Worm (Caenorhabditis elegans) whole organism, L3 larva: ENCODE measurements around the gene taf-11.3.

ENCODE experiments used
- R02D3.7 ChIP-seq: fragments of 150-350 bp; optimal IDR thresholded peaks from 2 replicates; lab custom pipeline; 2014; ENCODE audit warnings: missing biosample characterization, missing genetic modification characterization
- ZK546.5 ChIP-seq: sonication (generic microtip); optimal IDR thresholded peaks from 2 replicates; lab custom pipeline; 2017; ENCODE audit warnings: missing biosample characterization, missing genetic modification characterization
- aly-2 ChIP-seq: fragments of 150-350 bp; optimal IDR thresholded peaks from 2 replicates; lab custom pipeline; 2014; ENCODE audit warnings: missing biosample characterization, missing genetic modification characterization
- ama-1 ChIP-seq: fragments of 150-350 bp; optimal IDR thresholded peaks from 2 replicates; lab custom pipeline; 2018
- ceh-16 ChIP-seq: sonication (generic microtip); optimal IDR thresholded peaks from 2 replicates; lab custom pipeline; 2017; ENCODE audit warnings: missing biosample characterization, missing genetic modification characterization
- ceh-28 ChIP-seq: fragments of 150-350 bp; optimal IDR thresholded peaks from 2 replicates; lab custom pipeline; 2014; ENCODE audit warnings: missing biosample characterization, missing genetic modification reagents, missing genetic modification characterization
- ceh-82 ChIP-seq: fragments of 150-350 bp; optimal IDR thresholded peaks from 2 replicates; lab custom pipeline; 2014; ENCODE audit warnings: missing biosample characterization, missing genetic modification characterization
- ceh-9 ChIP-seq: sonication (generic microtip); optimal IDR thresholded peaks from 2 replicates; lab custom pipeline; 2018; ENCODE audit warnings: missing biosample characterization, missing genetic modification characterization
- daf-12 ChIP-seq: fragments of 150-350 bp; optimal IDR thresholded peaks from 2 replicates; lab custom pipeline; 2014; ENCODE audit warnings: missing biosample characterization, missing genetic modification reagents, missing genetic modification characterization
- egl-27 ChIP-seq: sonication (generic microtip); optimal IDR thresholded peaks from 4 replicates; lab custom pipeline; 2017; ENCODE audit warnings: missing biosample characterization, missing genetic modification reagents, missing genetic modification characterization
- egl-5 ChIP-seq: fragments of 150-350 bp; optimal IDR thresholded peaks from 2 replicates; lab custom pipeline; 2017; ENCODE audit warnings: missing biosample characterization, missing genetic modification reagents, missing genetic modification characterization, inconsistent platforms
- elt-1 ChIP-seq: fragments of 150-350 bp; optimal IDR thresholded peaks from 2 replicates; lab custom pipeline; 2014; ENCODE audit warnings: missing biosample characterization, missing genetic modification characterization
- elt-2 ChIP-seq: sonication (generic microtip); optimal IDR thresholded peaks from 2 replicates; lab custom pipeline; 2016; ENCODE audit warnings: missing genetic modification reagents, mild to moderate bottlenecking, missing genetic modification characterization, missing compliant biosample characterization
- elt-3 ChIP-seq, 3 experiments: fragments of 150-350 bp in 1 of 3; sonication (generic microtip) in 2 of 3; optimal IDR thresholded peaks; 2 replicates in 2 of 3; 4 replicates in 1 of 3; lab custom pipeline; 2014 to 2017; ENCODE audit warnings: missing biosample characterization in 3 of 3, missing genetic modification characterization in 3 of 3
- eor-1 ChIP-seq, 2 experiments: fragments of 150-350 bp; optimal IDR thresholded peaks; 2 replicates each; lab custom pipeline; 2014 to 2018; ENCODE audit warnings: missing biosample characterization in 2 of 2, missing genetic modification characterization in 2 of 2
- fkh-10 ChIP-seq: sonication (generic microtip); optimal IDR thresholded peaks from 2 replicates; lab custom pipeline; 2017; ENCODE audit warnings: missing biosample characterization, missing genetic modification reagents, missing genetic modification characterization
- fkh-2 ChIP-seq: fragments of 150-350 bp; optimal IDR thresholded peaks from 2 replicates; lab custom pipeline; 2014; ENCODE audit warnings: missing biosample characterization, missing genetic modification reagents, missing genetic modification characterization
- fos-1 ChIP-seq: fragments of 150-350 bp; optimal IDR thresholded peaks from 2 replicates; lab custom pipeline; 2014; ENCODE audit warnings: missing biosample characterization, missing genetic modification characterization
- hmg-11 ChIP-seq: sonication (generic microtip); optimal IDR thresholded peaks from 2 replicates; lab custom pipeline; 2016; ENCODE audit warnings: missing genetic modification characterization, missing compliant biosample characterization
- jun-1 ChIP-seq: fragments of 150-350 bp; optimal IDR thresholded peaks from 2 replicates; lab custom pipeline; 2014; ENCODE audit warnings: missing biosample characterization, missing genetic modification reagents, missing genetic modification characterization
- lin-15B ChIP-seq: fragments of 150-350 bp; optimal IDR thresholded peaks from 2 replicates; lab custom pipeline; 2014; ENCODE audit warnings: missing biosample characterization, missing genetic modification characterization
- lin-39 ChIP-seq: fragments of 150-350 bp; optimal IDR thresholded peaks from 2 replicates; lab custom pipeline; 2018; ENCODE audit warnings: missing biosample characterization, missing genetic modification reagents, missing genetic modification characterization
- lsy-12 ChIP-seq: sonication (generic microtip); optimal IDR thresholded peaks from 2 replicates; lab custom pipeline; 2016; ENCODE audit warnings: mild to moderate bottlenecking, missing genetic modification characterization, missing compliant biosample characterization
- mdl-1 ChIP-seq: fragments of 150-350 bp; optimal IDR thresholded peaks from 2 replicates; lab custom pipeline; 2014; ENCODE audit warnings: missing biosample characterization, missing genetic modification characterization
- mml-1 ChIP-seq: fragments of 150-350 bp; sonication (generic microtip); optimal IDR thresholded peaks from 3 replicates; lab custom pipeline; 2014; ENCODE audit warnings: missing biosample characterization, missing genetic modification characterization
- nfya-1 ChIP-seq: sonication (generic microtip); optimal IDR thresholded peaks from 2 replicates; lab custom pipeline; 2017; ENCODE audit warnings: missing genetic modification characterization, mild to moderate bottlenecking, missing compliant biosample characterization, antibody characterized with exemption, moderate library complexity; ENCODE audit not compliant: insufficient read depth
- nhr-11 ChIP-seq: fragments of 150-350 bp; optimal IDR thresholded peaks from 2 replicates; lab custom pipeline; 2014; ENCODE audit warnings: missing biosample characterization, missing genetic modification characterization
- nhr-12 ChIP-seq: fragments of 150-350 bp; optimal IDR thresholded peaks from 2 replicates; lab custom pipeline; 2014; ENCODE audit warnings: missing biosample characterization, missing genetic modification characterization
- nhr-23 ChIP-seq: fragments of 150-350 bp; optimal IDR thresholded peaks from 2 replicates; lab custom pipeline; 2014; ENCODE audit warnings: missing biosample characterization, missing genetic modification reagents, missing genetic modification characterization
- nhr-237 ChIP-seq: fragments of 150-350 bp; optimal IDR thresholded peaks from 2 replicates; lab custom pipeline; 2014; ENCODE audit warnings: missing biosample characterization, missing genetic modification characterization
- nhr-25 ChIP-seq: sonication (generic microtip); optimal IDR thresholded peaks from 2 replicates; lab custom pipeline; 2017; ENCODE audit warnings: missing biosample characterization, missing genetic modification characterization
- nhr-28 ChIP-seq: fragments of 150-350 bp; optimal IDR thresholded peaks from 2 replicates; lab custom pipeline; 2014; ENCODE audit warnings: missing biosample characterization, missing genetic modification characterization
- nhr-43 ChIP-seq: sonication (generic microtip); optimal IDR thresholded peaks from 2 replicates; lab custom pipeline; 2016; ENCODE audit warnings: mild to moderate bottlenecking, missing genetic modification characterization, missing compliant biosample characterization; ENCODE audit not compliant: poor library complexity, severe bottlenecking
- nhr-67 ChIP-seq: fragments of 150-350 bp; optimal IDR thresholded peaks from 2 replicates; lab custom pipeline; 2014; ENCODE audit warnings: missing biosample characterization, missing genetic modification characterization
- nhr-76 ChIP-seq: fragments of 150-350 bp; sonication (generic microtip); optimal IDR thresholded peaks from 5 replicates; lab custom pipeline; 2014; ENCODE audit warnings: missing biosample characterization, missing genetic modification characterization
- nhr-77 ChIP-seq: fragments of 150-350 bp; optimal IDR thresholded peaks from 2 replicates; lab custom pipeline; 2014; ENCODE audit warnings: missing biosample characterization, missing genetic modification characterization
- pha-4 ChIP-seq: fragments of 150-350 bp; optimal IDR thresholded peaks from 2 replicates; lab custom pipeline; 2014; ENCODE audit warnings: missing biosample characterization, missing genetic modification reagents, missing genetic modification characterization
- pqm-1 ChIP-seq: fragments of 150-350 bp; optimal IDR thresholded peaks from 2 replicates; lab custom pipeline; 2017; ENCODE audit warnings: missing biosample characterization, missing genetic modification characterization, inconsistent platforms
- sea-2 ChIP-seq: fragments of 150-350 bp; sonication (generic microtip); optimal IDR thresholded peaks from 4 replicates; lab custom pipeline; 2014; ENCODE audit warnings: missing biosample characterization, missing genetic modification reagents, missing genetic modification characterization
- skn-1 ChIP-seq: fragments of 150-350 bp; optimal IDR thresholded peaks from 2 replicates; lab custom pipeline; 2014; ENCODE audit warnings: missing biosample characterization, missing genetic modification characterization
- snpc-4 ChIP-seq: fragments of 150-350 bp; optimal IDR thresholded peaks from 2 replicates; lab custom pipeline; 2014; ENCODE audit warnings: missing biosample characterization, missing genetic modification characterization
- tbx-2 ChIP-seq: sonication (generic microtip); optimal IDR thresholded peaks from 2 replicates; lab custom pipeline; 2016; ENCODE audit warnings: mild to moderate bottlenecking, missing genetic modification characterization, missing compliant biosample characterization
- unc-39 ChIP-seq: sonication (generic microtip); optimal IDR thresholded peaks from 4 replicates; lab custom pipeline; 2017; ENCODE audit warnings: missing biosample characterization, missing genetic modification characterization
- unc-62 ChIP-seq: fragments of 150-350 bp; sonication (generic microtip); optimal IDR thresholded peaks from 4 replicates; lab custom pipeline; 2014; ENCODE audit warnings: missing biosample characterization, missing genetic modification reagents, missing genetic modification characterization
- zag-1 ChIP-seq: fragments of 150-350 bp; optimal IDR thresholded peaks from 2 replicates; lab custom pipeline; 2014; ENCODE audit warnings: missing biosample characterization, missing genetic modification characterization
- ztf-11 ChIP-seq: fragments of 150-350 bp; optimal IDR thresholded peaks from 2 replicates; lab custom pipeline; 2014; ENCODE audit warnings: missing biosample characterization, missing genetic modification characterization
- ztf-4 ChIP-seq: fragments of 150-350 bp; optimal IDR thresholded peaks from 2 replicates; lab custom pipeline; 2014; ENCODE audit warnings: missing biosample characterization, missing genetic modification characterization

Gene taf-11.3

DNA sequence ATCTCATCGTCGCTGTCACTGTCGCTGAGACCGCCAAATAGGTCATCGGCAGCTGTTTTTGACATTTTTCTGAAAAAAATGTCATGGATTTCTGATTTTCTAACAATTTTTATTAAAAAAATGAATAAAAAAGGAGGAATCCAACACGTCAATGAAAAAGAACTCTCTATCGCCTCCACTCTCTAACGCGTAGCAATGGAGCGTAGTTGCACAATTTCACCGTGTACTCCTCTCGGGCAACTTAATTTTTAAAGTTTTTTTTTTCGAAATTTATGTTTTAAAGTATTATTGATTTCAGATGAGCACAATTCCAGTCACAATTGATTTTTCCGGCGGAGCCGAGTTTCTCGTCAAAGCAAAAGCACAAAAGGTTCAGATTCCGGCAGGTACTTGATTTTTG lies at the start of gene taf-11.3, which contains the start of gene urm-1:
taf-11.3 (minus strand) TSS at position 69 of the 400 bp plus-strand sequence.
urm-1 (plus strand) TSS at position 299 of the 400 bp plus-strand sequence.
- TF ChIP-seq nhr-28 (tag; lab: Kevin White, UChicago) (no peak), jun-1 (tag; lab: Kevin White, UChicago) (peak; percentile 13), mml-1 (tag; lab: Kevin White, UChicago) (no peak), nhr-25 (peak; percentile 35), ceh-28 (tag; lab: Kevin White, UChicago) (no peak), nhr-67 (tag; lab: Kevin White, UChicago) (no peak), pqm-1 (tag; lab: Kevin White, UChicago) (no peak), ceh-9 (tag; lab: Kevin White, UChicago) (no peak), nhr-43 (tag; lab: Kevin White, UChicago) (peak; percentile 61), daf-12 (no peak), sea-2 (GFP tag; lab: Kevin White, UChicago) (no peak), nhr-77 (tag; lab: Kevin White, UChicago) (no peak), aly-2 (tag; lab: Kevin White, UChicago) (no peak), pha-4 (tag; lab: Kevin White, UChicago) (peak; percentile 90), unc-39 (tag; lab: Kevin White, UChicago) (no peak), elt-3 (tag; optimal IDR thresholded peaks at IDR 0.05; lab: Kevin White, UChicago) (no peak), fkh-2 (tag; lab: Kevin White, UChicago) (no peak), elt-2 (tag; lab: Kevin White, UChicago) (peak; percentile 21), nhr-23 (peak; percentile 89), ama-1 (no peak), nhr-76 (tag; lab: Kevin White, UChicago) (no peak), nhr-12 (tag; lab: Kevin White, UChicago) (no peak), snpc-4 (tag; lab: Kevin White, UChicago) (peak; percentile 88), ztf-4 (no peak), nhr-11 (no peak), zag-1 (no peak), egl-27 (no peak), mdl-1 (tag; lab: Kevin White, UChicago) (no peak), lsy-12 (tag; lab: Kevin White, UChicago) (no peak), fkh-10 (GFP tag; lab: Kevin White, UChicago) (no peak), R02D3.7 (peak; percentile 56), hmg-11 (peak; percentile 67), ztf-11 (tag; lab: Kevin White, UChicago) (no peak), egl-5 (tag; lab: Kevin White, UChicago) (no peak), ceh-82 (tag; lab: Kevin White, UChicago) (no peak), lin-39 (tag; lab: Kevin White, UChicago) (peak; percentile 24), ceh-16 (tag; lab: Kevin White, UChicago) (no peak), tbx-2 (tag; lab: Kevin White, UChicago) (no peak), ZK546.5 (no peak), lin-15B (tag; lab: Kevin White, UChicago) (peak; percentile 93), nfya-1 (tag; lab: Kevin White, UChicago) (peak; percentile 85), eor-1 (tag; optimal IDR thresholded peaks at IDR 0.05; lab: Kevin White, UChicago) (no peak), skn-1 (tag; lab: Kevin White, UChicago) (no peak), unc-62 (GFP tag; lab: Kevin White, UChicago) (no peak), fos-1 (no peak), elt-1 (no peak), nhr-237 (tag; lab: Kevin White, UChicago) (no peak)
